Worm (Caenorhabditis elegans): ENCODE measurements around the gene Y116F11B.13.

Gene Y116F11B.13

DNA sequence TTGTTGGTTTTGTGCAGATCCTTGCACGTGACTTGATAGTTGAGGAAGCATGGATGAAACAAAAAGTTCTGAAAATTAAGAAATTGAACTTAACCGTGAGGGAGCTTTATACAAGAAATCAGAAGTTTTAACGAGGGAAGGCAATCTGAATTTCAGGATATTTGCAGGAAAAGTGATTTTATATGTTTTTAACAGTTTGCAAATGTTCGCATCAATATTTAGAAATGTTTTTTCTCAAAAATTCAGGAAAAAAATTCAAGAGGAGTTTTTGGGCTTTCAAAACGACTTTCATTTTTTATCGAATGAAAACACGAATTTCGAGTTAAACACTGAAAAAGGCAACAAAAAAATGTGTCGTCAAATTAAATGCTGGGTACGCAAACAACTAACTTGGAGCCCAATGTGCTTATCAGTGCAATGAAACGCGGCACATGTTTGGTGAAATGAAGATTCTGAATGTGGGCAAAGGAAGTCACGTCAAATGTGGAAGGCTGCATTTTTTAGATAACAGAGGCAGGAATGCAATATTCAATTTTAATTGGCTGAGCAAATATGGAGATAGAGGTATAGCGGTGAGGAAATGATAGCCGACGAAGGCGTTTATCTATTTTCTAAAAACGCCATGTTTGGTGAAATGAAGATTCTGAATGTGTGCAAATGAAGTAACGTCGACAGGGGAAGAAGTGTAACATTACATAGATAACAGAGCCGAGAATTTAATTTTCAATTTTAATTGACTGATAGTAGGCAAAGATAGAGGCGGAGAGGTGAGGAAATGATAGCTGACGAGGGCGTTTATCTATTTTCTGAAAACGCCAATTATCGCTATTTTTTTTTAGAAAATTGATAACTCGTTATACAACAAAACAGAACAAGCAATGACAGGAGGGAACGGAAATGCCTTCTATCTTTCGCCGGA, 36.8 kb upstream of the Y116F11B.13 start, which contains the start of gene Y116F11B.6 (continued):
- peak; percentile 20 for TF ChIP-seq pqm-1 (tag; optimal IDR thresholded peaks at IDR 0.05)
- no peak for TF ChIP-seq egl-27 (tag; optimal IDR thresholded peaks at IDR 0.05)
- no peak for TF ChIP-seq ces-1 (GFP tag; optimal IDR thresholded peaks at IDR 0.05)
- peak; percentile 41 for TF ChIP-seq aha-1 (tag)
- TF ChIP-seq jun-1 (tag; optimal IDR thresholded peaks at IDR 0.05) = no peak
- TF ChIP-seq mes-2 (tag; optimal IDR thresholded peaks at IDR 0.05; ENCODE audit: poor library complexity, severe bottlenecking) = no peak
- no peak for TF ChIP-seq spr-3 (GFP tag; optimal IDR thresholded peaks at IDR 0.05)
- TF ChIP-seq mdt-29 (GFP tag; IDR thresholded peaks at IDR 0.05) = no peak
- TF ChIP-seq zfp-3 (GFP tag; conservative IDR thresholded peaks at IDR 0.05) = no peak

DNA sequence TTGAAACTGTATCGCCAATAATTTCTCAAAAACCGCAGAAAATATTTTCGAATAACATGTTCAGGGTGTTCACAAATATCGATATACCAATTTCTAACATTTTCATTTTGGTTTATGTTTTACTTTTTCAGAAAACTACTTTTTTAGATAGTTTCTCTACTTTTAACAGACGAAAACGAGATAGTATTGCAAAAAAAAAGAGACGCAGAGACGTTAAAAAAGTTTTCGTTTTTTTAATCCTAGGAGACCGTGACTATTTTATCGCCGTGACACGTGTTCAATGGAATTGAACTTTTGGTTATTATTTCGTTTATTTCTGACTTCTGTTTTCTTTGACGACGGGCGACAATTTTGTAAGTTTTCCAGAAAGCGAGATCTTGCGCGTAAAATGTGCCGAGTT, 35.0 kb upstream of the Y116F11B.13 start, which contains the start of gene Y116F11B.7:
TSS of gene Y116F11B.7 (plus strand) at position 301 of the 400 bp plus-strand sequence.
- TF ChIP-seq snpc-1.2 (GFP tag; IDR thresholded peaks at IDR 0.05) = no peak
- no peak for TF ChIP-seq ztf-7 (tag; optimal IDR thresholded peaks at IDR 0.05)
- no peak for TF ChIP-seq spr-1 (tag; optimal IDR thresholded peaks at IDR 0.05)
- TF ChIP-seq nhr-41 (GFP tag; IDR thresholded peaks at IDR 0.05) = no peak
- no peak for TF ChIP-seq vab-7 (GFP tag; IDR thresholded peaks at IDR 0.05)
- TF ChIP-seq daf-16 (GFP tag; optimal IDR thresholded peaks at IDR 0.05) = no peak
- TF ChIP-seq daf-16 (tag; optimal IDR thresholded peaks at IDR 0.05) = no peak
- no peak for TF ChIP-seq nhr-28 (tag; optimal IDR thresholded peaks at IDR 0.05)
- no peak for TF ChIP-seq tag-97 (GFP tag; IDR thresholded peaks at IDR 0.05)
- TF ChIP-seq daf-8 (GFP tag; IDR thresholded peaks at IDR 0.05) = no peak
- TF ChIP-seq skn-1 (tag; optimal IDR thresholded peaks at IDR 0.05) = no peak
- TF ChIP-seq jun-1 (tag; optimal IDR thresholded peaks at IDR 0.05) = no peak
- no peak for TF ChIP-seq Y75B8A.6 (GFP tag; IDR thresholded peaks at IDR 0.05)

DNA sequence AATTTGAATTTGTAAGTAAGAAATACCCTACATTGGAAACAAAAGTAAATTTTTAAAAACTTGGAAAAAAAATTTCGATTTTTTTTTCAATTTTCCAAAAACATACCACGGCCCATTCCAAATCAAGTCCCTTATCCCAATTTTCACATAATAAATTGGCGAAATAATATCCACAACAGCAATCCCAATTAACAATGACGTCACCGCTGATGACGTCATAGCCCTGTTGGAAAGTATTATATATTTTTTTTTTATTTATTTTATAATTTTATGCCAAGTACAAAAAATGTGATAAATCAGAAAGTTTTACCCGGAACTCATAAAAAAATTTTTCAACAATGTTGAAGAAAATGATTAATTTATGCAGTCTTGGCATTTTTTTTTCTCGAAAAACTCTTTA, 29.4 kb upstream of the Y116F11B.13 start:
- TF ChIP-seq hmg-1.1 (GFP tag; IDR thresholded peaks at IDR 0.05) (no peak), F44E2.7 (GFP tag; IDR thresholded peaks at IDR 0.05) (no peak), cey-2 (tag; optimal IDR thresholded peaks at IDR 0.05; ENCODE audit: borderline replicate concordance, insufficient read depth) (no peak), dpl-1 (GFP tag; optimal IDR thresholded peaks at IDR 0.05) (no peak), F10B5.3 (tag; optimal IDR thresholded peaks at IDR 0.05) (no peak), tra-1 (GFP tag; IDR thresholded peaks at IDR 0.05) (no peak), unc-130 (GFP tag; optimal IDR thresholded peaks at IDR 0.05) (no peak), gei-8 (GFP tag; optimal IDR thresholded peaks at IDR 0.05) (no peak), nhr-77 (tag; optimal IDR thresholded peaks at IDR 0.05) (no peak)

DNA sequence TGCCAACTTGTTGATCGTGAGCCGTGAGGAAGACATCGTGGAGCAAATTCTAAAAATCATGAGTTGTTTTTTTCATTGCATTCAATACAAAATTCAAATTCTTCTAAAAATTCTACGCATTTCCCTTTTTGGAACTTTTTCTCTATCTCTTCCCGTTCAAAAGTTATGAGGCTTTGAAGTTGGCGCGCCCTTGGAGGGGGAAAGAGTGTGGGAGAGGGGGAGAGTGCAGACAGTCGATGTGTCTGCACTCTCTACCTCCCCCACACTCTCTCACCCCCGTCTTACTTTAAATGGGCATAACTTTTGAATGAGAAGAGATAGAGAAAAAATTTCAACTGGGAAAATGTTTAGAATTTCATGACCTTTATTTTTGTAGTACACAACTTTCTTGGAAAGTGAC, 26.7 kb upstream of the Y116F11B.13 start:
- TF ChIP-seq nhr-28 (tag; optimal IDR thresholded peaks at IDR 0.05) (no peak), ceh-44 (GFP tag; IDR thresholded peaks at IDR 0.05) (no peak), ceh-20 (GFP tag; IDR thresholded peaks at IDR 0.05) (no peak), aha-1 (tag) (no peak), ctbp-1 (GFP tag; IDR thresholded peaks at IDR 0.05) (no peak), dpl-1 (GFP tag; optimal IDR thresholded peaks at IDR 0.05) (no peak), ztf-7 (tag; optimal IDR thresholded peaks at IDR 0.05) (no peak), rbr-2 (tag; optimal IDR thresholded peaks at IDR 0.05) (no peak), pqm-1 (tag; optimal IDR thresholded peaks at IDR 0.05) (no peak), nhr-111 (GFP tag; optimal IDR thresholded peaks at IDR 0.05) (no peak)

All from whole organism, L4 larva.